Worm (Caenorhabditis elegans) whole organism, young adult: ENCODE results near the gene srh-44.

Source experiments
- B0019.2 ChIP-seq: fragments of 200-800 bp; sonication (Bioruptor generic); conservative IDR thresholded peaks from 2 replicates; pipeline ENCODE4 v1.3.6; 2022; ENCODE audit warnings: missing genetic modification reagents, missing genetic modification characterization, missing compliant biosample characterization
- B0261.1 ChIP-seq: sonication (generic microtip); optimal IDR thresholded peaks from 2 replicates; lab custom pipeline; 2016; ENCODE audit warnings: mild to moderate bottlenecking, missing genetic modification characterization, moderate library complexity, missing compliant biosample characterization
- B0336.3 ChIP-seq: fragments of 200-800 bp; sonication (Bioruptor generic); IDR thresholded peaks from 2 replicates; pipeline ENCODE4 v1.3.6; 2022; ENCODE audit warnings: missing genetic modification characterization, missing compliant biosample characterization
- C17E4.6 ChIP-seq: fragments of 200-800 bp; sonication (Bioruptor generic); IDR thresholded peaks from 2 replicates; pipeline ENCODE4 v1.3.6; 2022; ENCODE audit warnings: missing genetic modification reagents, missing genetic modification characterization, missing compliant biosample characterization
- D2030.7 ChIP-seq: fragments of 200-800 bp; sonication (Bioruptor generic); IDR thresholded peaks from 2 replicates; pipeline ENCODE4 v1.3.6; 2022; ENCODE audit warnings: missing genetic modification reagents, missing genetic modification characterization, missing compliant biosample characterization
- F22D6.2 ChIP-seq: sonication (generic microtip); optimal IDR thresholded peaks from 2 replicates; lab custom pipeline; 2016; ENCODE audit warnings: mild to moderate bottlenecking, missing genetic modification characterization, missing compliant biosample characterization
- F37B4.10 ChIP-seq: fragments of 200-800 bp; sonication (Bioruptor generic); IDR thresholded peaks from 2 replicates; pipeline ENCODE4 v1.3.6; 2022; ENCODE audit warnings: missing genetic modification characterization, missing compliant biosample characterization
- F39B2.1 ChIP-seq: fragments of 200-800 bp; sonication (Bioruptor generic); IDR thresholded peaks from 2 replicates; pipeline ENCODE4 v1.3.6; 2022; ENCODE audit warnings: missing genetic modification reagents, missing genetic modification characterization, missing compliant biosample characterization
- Y53G8AR.9 ChIP-seq: fragments of 200-800 bp; sonication (Bioruptor generic); conservative IDR thresholded peaks from 2 replicates; pipeline ENCODE4 v1.3.6; 2022; ENCODE audit warnings: missing genetic modification reagents, missing genetic modification characterization, missing compliant biosample characterization
- Y67H2A.10 ChIP-seq: fragments of 200-800 bp; sonication (Bioruptor generic); conservative IDR thresholded peaks from 2 replicates; pipeline ENCODE4 v1.3.6; 2022; ENCODE audit warnings: missing genetic modification reagents, missing genetic modification characterization, missing compliant biosample characterization
- Y79H2A.3 ChIP-seq: fragments of 200-800 bp; sonication (Bioruptor generic); conservative IDR thresholded peaks from 2 replicates; pipeline ENCODE4 v1.3.6; 2022; ENCODE audit warnings: missing genetic modification reagents, missing genetic modification characterization, missing compliant biosample characterization
- aptf-2 ChIP-seq: fragments of 200-800 bp; sonication (Bioruptor generic); conservative IDR thresholded peaks from 2 replicates; pipeline ENCODE4 v1.3.6; 2022; ENCODE audit warnings: missing genetic modification reagents, missing genetic modification characterization, missing compliant biosample characterization
- atf-7 ChIP-seq: sonication (generic microtip); optimal IDR thresholded peaks from 2 replicates; lab custom pipeline; 2017; ENCODE audit warnings: mild to moderate bottlenecking, missing genetic modification characterization, missing compliant biosample characterization
- ccch-3 ChIP-seq: fragments of 200-800 bp; sonication (Bioruptor generic); optimal IDR thresholded peaks from 2 replicates; lab custom pipeline; 2018; ENCODE audit warnings: mild to moderate bottlenecking, missing genetic modification characterization, missing compliant biosample characterization
- cebp-1 ChIP-seq, 2 experiments: fragments of 200-800 bp in 1 of 2; sonication (Bioruptor generic) in 1 of 2; sonication (generic microtip) in 1 of 2; IDR thresholded peaks in 1 of 2; optimal IDR thresholded peaks in 1 of 2; 2 replicates each; pipeline versions ENCODE4 v1.3.6 to Lab custom; 2017 to 2022; ENCODE audit warnings: missing compliant biosample characterization in 2 of 2, missing genetic modification characterization in 2 of 2, mild to moderate bottlenecking in 1 of 2, missing genetic modification reagents in 1 of 2, moderate library complexity in 1 of 2
- cebp-2 ChIP-seq: fragments of 200-800 bp; sonication (Bioruptor generic); IDR thresholded peaks from 2 replicates; pipeline ENCODE4 v1.3.6; 2022; ENCODE audit warnings: missing genetic modification characterization, missing compliant biosample characterization
- ceh-40 ChIP-seq: fragments of 200-800 bp; sonication (Bioruptor generic); IDR thresholded peaks from 2 replicates; pipeline ENCODE4 v1.3.6; 2022; ENCODE audit warnings: missing genetic modification characterization, missing compliant biosample characterization
- efl-1 ChIP-seq: fragments of 150-350 bp; optimal IDR thresholded peaks from 2 replicates; lab custom pipeline; 2014; ENCODE audit warnings: missing biosample characterization, missing genetic modification reagents, missing genetic modification characterization
- ekl-4 ChIP-seq: fragments of 200-800 bp; sonication (Bioruptor generic); IDR thresholded peaks from 2 replicates; pipeline ENCODE4 v1.3.6; 2022; ENCODE audit warnings: missing genetic modification reagents, missing genetic modification characterization, missing compliant biosample characterization
- hrde-1 ChIP-seq: sonication (generic microtip); optimal IDR thresholded peaks from 2 replicates; lab custom pipeline; 2016; ENCODE audit warnings: missing genetic modification characterization, mild to moderate bottlenecking, missing compliant biosample characterization, moderate library complexity, missing genotype, missing genetic modification reagents, borderline replicate concordance
- lag-1 ChIP-seq: fragments of 200-800 bp; sonication (Bioruptor generic); IDR thresholded peaks from 2 replicates; pipeline ENCODE4 v1.3.6; 2022; ENCODE audit warnings: missing genetic modification reagents, missing genetic modification characterization, missing compliant biosample characterization
- let-526 ChIP-seq: fragments of 200-800 bp; sonication (Bioruptor generic); IDR thresholded peaks from 2 replicates; pipeline ENCODE4 v1.3.6; 2022; ENCODE audit warnings: missing genetic modification reagents, missing genetic modification characterization, missing compliant biosample characterization
- let-607 ChIP-seq, 2 experiments: fragments of 200-800 bp in 1 of 2; sonication (Bioruptor generic) in 1 of 2; sonication (generic microtip) in 1 of 2; optimal IDR thresholded peaks; 2 replicates each; lab custom pipeline; 2016 to 2018; ENCODE audit warnings: mild to moderate bottlenecking in 2 of 2, missing compliant biosample characterization in 2 of 2, missing genetic modification characterization in 2 of 2, moderate library complexity in 2 of 2, missing genotype in 1 of 2
- lin-40 ChIP-seq: sonication (generic microtip); optimal IDR thresholded peaks from 2 replicates; lab custom pipeline; 2016; ENCODE audit warnings: missing genetic modification characterization, mild to moderate bottlenecking, missing compliant biosample characterization, missing genotype, missing genetic modification reagents
- madf-10 ChIP-seq: sonication (generic microtip); optimal IDR thresholded peaks from 2 replicates; lab custom pipeline; 2016; ENCODE audit warnings: mild to moderate bottlenecking, missing genetic modification characterization, missing compliant biosample characterization
- madf-6 ChIP-seq: fragments of 200-800 bp; sonication (Bioruptor generic); IDR thresholded peaks from 2 replicates; pipeline ENCODE4 v1.3.6; 2022; ENCODE audit warnings: missing genetic modification reagents, missing genetic modification characterization, missing compliant biosample characterization
- madf-8 ChIP-seq: fragments of 200-800 bp; sonication (Bioruptor generic); conservative IDR thresholded peaks from 2 replicates; pipeline ENCODE4 v1.3.6; 2022; ENCODE audit warnings: missing genetic modification reagents, missing genetic modification characterization, missing compliant biosample characterization
- mcd-1 ChIP-seq: fragments of 200-800 bp; sonication (Bioruptor generic); IDR thresholded peaks from 2 replicates; pipeline ENCODE4 v1.3.6; 2022; ENCODE audit warnings: missing genetic modification reagents, missing genetic modification characterization, missing compliant biosample characterization
- pbrm-1 ChIP-seq: fragments of 200-800 bp; sonication (Bioruptor generic); IDR thresholded peaks from 2 replicates; pipeline ENCODE4 v1.3.6; 2022; ENCODE audit warnings: missing genetic modification reagents, missing genetic modification characterization, missing compliant biosample characterization
- rcor-1 ChIP-seq: fragments of 200-800 bp; sonication (Bioruptor generic); IDR thresholded peaks from 2 replicates; pipeline ENCODE4 v1.3.6; 2022; ENCODE audit warnings: missing genetic modification reagents, missing genetic modification characterization, missing compliant biosample characterization
- snpc-3.4 ChIP-seq: sonication (generic microtip); optimal IDR thresholded peaks from 2 replicates; lab custom pipeline; 2017; ENCODE audit warnings: missing genetic modification characterization, mild to moderate bottlenecking, missing compliant biosample characterization, antibody characterized with exemption, moderate library complexity, missing genotype, missing genetic modification reagents
- somi-1 ChIP-seq: fragments of 200-800 bp; sonication (Bioruptor generic); optimal IDR thresholded peaks from 2 replicates; lab custom pipeline; 2018; ENCODE audit warnings: mild to moderate bottlenecking, missing genetic modification characterization, missing compliant biosample characterization
- tbp1 ChIP-seq: fragments of 200-800 bp; sonication (Bioruptor generic); optimal IDR thresholded peaks from 2 replicates; lab custom pipeline; 2018; ENCODE audit warnings: mild to moderate bottlenecking, missing genetic modification characterization, missing compliant biosample characterization
- tlf-1 ChIP-seq: fragments of 200-800 bp; sonication (Bioruptor generic); optimal IDR thresholded peaks from 2 replicates; lab custom pipeline; 2018; ENCODE audit warnings: mild to moderate bottlenecking, missing genetic modification characterization, missing compliant biosample characterization
- ztf-18 ChIP-seq: sonication (generic microtip); optimal IDR thresholded peaks from 2 replicates; lab custom pipeline; 2016; ENCODE audit warnings: missing genotype, mild to moderate bottlenecking, missing genetic modification characterization, missing compliant biosample characterization
- ztf-26 ChIP-seq: sonication (generic microtip); optimal IDR thresholded peaks from 2 replicates; lab custom pipeline; 2017; ENCODE audit warnings: missing genetic modification characterization, missing compliant biosample characterization

The srh-44 gene

DNA sequence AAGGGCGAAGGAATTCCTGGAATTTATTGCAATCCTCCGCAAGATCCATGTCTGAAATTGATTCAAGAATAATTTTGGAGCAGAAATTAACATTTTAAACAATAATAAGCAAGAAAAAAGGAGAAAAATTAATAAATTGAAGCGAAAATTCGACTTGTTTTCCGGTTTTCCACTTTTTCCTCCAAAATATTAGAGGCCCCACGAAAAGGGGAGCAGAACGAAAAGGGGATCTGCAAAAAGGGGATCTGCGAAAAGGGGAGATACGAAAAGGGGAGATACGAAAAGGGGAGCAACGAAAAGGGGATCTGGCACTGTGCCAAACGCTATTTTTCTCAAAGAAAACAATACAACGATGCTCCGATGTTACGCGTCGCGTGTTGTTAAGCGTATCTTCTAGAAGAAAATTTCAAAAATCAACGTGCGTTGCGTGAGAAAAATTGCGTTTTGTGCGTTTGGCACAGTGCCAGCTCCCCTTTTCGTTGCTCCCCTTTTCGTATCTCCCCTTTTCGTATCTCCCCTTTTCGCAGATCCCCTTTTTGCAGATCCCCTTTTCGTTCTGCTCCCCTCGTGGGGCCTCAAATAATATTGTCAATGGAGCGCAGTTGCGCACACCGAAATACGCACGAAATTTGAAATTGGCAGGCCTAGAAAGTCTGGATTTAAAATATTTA is 19.7 kb downstream of the srh-44 start, which contains the start of gene Y62F5A.12 (continued):
- peak; percentile 52 for TF ChIP-seq efl-1
- peak; percentile 86 for TF ChIP-seq B0019.2
- TF ChIP-seq ztf-26 (tag; lab: Kevin White, UChicago): peak; percentile 68
- TF ChIP-seq ccch-3 (GFP tag; lab: Kevin White, UChicago): peak; percentile 31
- TF ChIP-seq ztf-18 (tag; lab: Kevin White, UChicago): peak; percentile 86
- TF ChIP-seq B0261.1 (tag; lab: Kevin White, UChicago): peak; percentile 20
- peak; percentile 47 for TF ChIP-seq somi-1 (GFP tag; lab: Kevin White, UChicago)
- peak; percentile 78 for TF ChIP-seq B0336.3 (GFP tag; lab: Robert Waterston, UW)
- TF ChIP-seq cebp-2 (GFP tag; lab: Robert Waterston, UW): 0 out of 2 replicates have a peak, but pooled peaks have one; percentile 67
- TF ChIP-seq C17E4.6 (GFP tag; lab: Robert Waterston, UW): peak; percentile 67
- TF ChIP-seq lin-40: peak; percentile 83
- peak; percentile 68 for TF ChIP-seq tlf-1
- peak; percentile 96 for TF ChIP-seq madf-8 (GFP tag; lab: Robert Waterston, UW)
- TF ChIP-seq hrde-1 (tag; lab: Kevin White, UChicago): peak; percentile 1
- TF ChIP-seq F39B2.1 (GFP tag; lab: Robert Waterston, UW): peak; percentile 34; the same call in 1 of the 2 replicates
- peak; percentile 95 for TF ChIP-seq F37B4.10 (GFP tag; lab: Robert Waterston, UW)
- TF ChIP-seq rcor-1 (GFP tag; lab: Robert Waterston, UW): peak; percentile 94
- TF ChIP-seq Y67H2A.10 (GFP tag; lab: Robert Waterston, UW): peak; percentile 93
- TF ChIP-seq atf-7 (tag; lab: Kevin White, UChicago): peak; percentile 38
- peak in 1 of 2 experiments; percentile 58 for TF ChIP-seq let-607 (tag; optimal IDR thresholded peaks at IDR 0.05; lab: Kevin White, UChicago)
- TF ChIP-seq pbrm-1: peak; percentile 96
- TF ChIP-seq ekl-4: peak; percentile 94
- TF ChIP-seq F22D6.2 (tag; lab: Kevin White, UChicago): peak; percentile 54
- TF ChIP-seq D2030.7 (GFP tag; lab: Robert Waterston, UW): peak; percentile 99
- TF ChIP-seq madf-6 (GFP tag; lab: Robert Waterston, UW): peak; percentile 96
- TF ChIP-seq let-526 (GFP tag; lab: Robert Waterston, UW): peak; percentile 99
- TF ChIP-seq snpc-3.4 (tag; lab: Kevin White, UChicago): peak; percentile 58
- peak; percentile 99 for TF ChIP-seq mcd-1 (GFP tag; lab: Robert Waterston, UW)
- TF ChIP-seq madf-10 (tag; lab: Kevin White, UChicago): peak; percentile 90
- TF ChIP-seq Y53G8AR.9: peak; percentile 93
- peak; percentile 89 for TF ChIP-seq Y79H2A.3 (GFP tag; lab: Robert Waterston, UW)

- TF ChIP-seq tbp1 (GFP tag; lab: Kevin White, UChicago) (no peak), cebp-1 (GFP tag; IDR thresholded peaks at IDR 0.05; lab: Robert Waterston, UW) (no peak), cebp-1 (tag; optimal IDR thresholded peaks at IDR 0.05; lab: Kevin White, UChicago) (peak; percentile 40), lag-1 (0 out of 2 replicates have a peak, but pooled peaks have one; percentile 52), ceh-40 (GFP tag; lab: Robert Waterston, UW) (no peak), aptf-2 (GFP tag; lab: Robert Waterston, UW) (0 out of 2 replicates have a peak, but pooled peaks have one; percentile 21)
Measured at ce11 chrII:11535429-11535828, 20.6 kb downstream of the srh-44 start.
